Fruit fly (Drosophila melanogaster) Kc167 (cell line): ENCODE measurements around the gene CG9222.

Experiments used
- Myc ChIP-seq: fragments of >200 bp; optimal IDR thresholded peaks from 2 replicates; lab custom pipeline; 2017; ENCODE audit warnings: missing external identifiers
- Sin3A ChIP-seq: fragments of >200 bp; optimal IDR thresholded peaks from 2 replicates; lab custom pipeline; 2018; ENCODE audit warnings: missing external identifiers
- h ChIP-seq: fragments of >200 bp; optimal IDR thresholded peaks from 3 replicates; lab custom pipeline; 2018; ENCODE audit warnings: missing external identifiers
- insv ChIP-seq: fragments of >200 bp; optimal IDR thresholded peaks from 3 replicates; lab custom pipeline; 2018; ENCODE audit warnings: missing external identifiers
- psq ChIP-seq: fragments of >200 bp; optimal IDR thresholded peaks from 2 replicates; lab custom pipeline; 2017; ENCODE audit warnings: missing external identifiers
- ttk ChIP-seq: sonication (Bioruptor generic); optimal IDR thresholded peaks from 2 replicates; lab custom pipeline; 2017; ENCODE audit warnings: missing external identifiers

dm6 chr2L:6100202-6100689, 30.6 kb upstream of the CG9222 start, which contains the start of gene stai:
- no peak for TF ChIP-seq h (lab: Kevin White, UChicago)
- TF ChIP-seq psq (lab: Kevin White, UChicago): no peak
- no peak for TF ChIP-seq insv (lab: Kevin White, UChicago)
- TF ChIP-seq ttk (lab: Kevin White, UChicago): no peak
- no peak for TF ChIP-seq Sin3A (lab: Kevin White, UChicago)
- TF ChIP-seq Myc (lab: Kevin White, UChicago): no peak
